Worm (Caenorhabditis elegans) whole organism, midembryonic: ENCODE results near the gene ugt-38.

ENCODE experiments used
- T22C8.4 ChIP-seq: fragments of 200-800 bp; sonication (Bioruptor generic); IDR thresholded peaks from 2 replicates; pipeline ENCODE4 v1.3.6; 2022; ENCODE audit warnings: missing genetic modification characterization, missing compliant biosample characterization
- cog-1 ChIP-seq: sonication (generic microtip); optimal IDR thresholded peaks from 2 replicates; lab custom pipeline; 2016; ENCODE audit warnings: missing genetic modification characterization, missing compliant biosample characterization
- flt-1 ChIP-seq: fragments of 200-800 bp; sonication (Bioruptor generic); IDR thresholded peaks from 2 replicates; pipeline ENCODE4 v1.3.6; 2022; ENCODE audit warnings: missing genetic modification characterization, missing compliant biosample characterization
- ref-1 ChIP-seq: fragments of 200-800 bp; sonication (Bioruptor generic); conservative IDR thresholded peaks from 2 replicates; pipeline ENCODE4 v1.3.6; 2022; ENCODE audit warnings: missing genetic modification reagents, missing genetic modification characterization, missing compliant biosample characterization
- ztf-23 ChIP-seq: fragments of 200-800 bp; sonication (Bioruptor generic); IDR thresholded peaks from 2 replicates; pipeline ENCODE4 v1.3.6; 2022; ENCODE audit warnings: missing genetic modification reagents, missing genetic modification characterization, missing compliant biosample characterization

- TF ChIP-seq cog-1 (tag; lab: Kevin White, UChicago) (no peak), T22C8.4 (GFP tag; lab: Robert Waterston, UW) (no peak), flt-1 (GFP tag; lab: Robert Waterston, UW) (no peak), ztf-23 (GFP tag; lab: Robert Waterston, UW) (no peak), ref-1 (GFP tag; lab: Robert Waterston, UW) (no peak)
These were observed 15.0 kb downstream of the ugt-38 start, which contains the start of gene sre-10 for ce11 chrV:7132248-7132647.
